Worm (Caenorhabditis elegans) whole organism, midembryonic: ENCODE data around the gene F09E5.7.

Experiments used
- T22C8.4 ChIP-seq: fragments of 200-800 bp; sonication (Bioruptor generic); IDR thresholded peaks from 2 replicates; pipeline ENCODE4 v1.3.6; 2022; ENCODE audit warnings: missing genetic modification characterization, missing compliant biosample characterization
- cog-1 ChIP-seq: sonication (generic microtip); optimal IDR thresholded peaks from 2 replicates; lab custom pipeline; 2016; ENCODE audit warnings: missing genetic modification characterization, missing compliant biosample characterization
- flt-1 ChIP-seq: fragments of 200-800 bp; sonication (Bioruptor generic); IDR thresholded peaks from 2 replicates; pipeline ENCODE4 v1.3.6; 2022; ENCODE audit warnings: missing genetic modification characterization, missing compliant biosample characterization
- klf-2 ChIP-seq: fragments of 200-800 bp; sonication (Bioruptor generic); conservative IDR thresholded peaks from 2 replicates; pipeline ENCODE4 v1.3.6; 2022; ENCODE audit warnings: missing genetic modification reagents, missing genetic modification characterization, missing compliant biosample characterization
- ref-1 ChIP-seq: fragments of 200-800 bp; sonication (Bioruptor generic); conservative IDR thresholded peaks from 2 replicates; pipeline ENCODE4 v1.3.6; 2022; ENCODE audit warnings: missing genetic modification reagents, missing genetic modification characterization, missing compliant biosample characterization
- tab-1 ChIP-seq: fragments of 200-800 bp; sonication (Bioruptor generic); IDR thresholded peaks from 2 replicates; pipeline ENCODE4 v1.3.6; 2022; ENCODE audit warnings: missing genetic modification characterization, missing compliant biosample characterization
- ztf-23 ChIP-seq: fragments of 200-800 bp; sonication (Bioruptor generic); IDR thresholded peaks from 2 replicates; pipeline ENCODE4 v1.3.6; 2022; ENCODE audit warnings: missing genetic modification reagents, missing genetic modification characterization, missing compliant biosample characterization
- ztf-29 ChIP-seq: fragments of 200-800 bp; sonication (Bioruptor generic); IDR thresholded peaks from 2 replicates; pipeline ENCODE4 v1.3.6; 2022; ENCODE audit warnings: missing genetic modification reagents, missing genetic modification characterization, missing compliant biosample characterization

ce11 chrII:5377467-5378238 lies 25.8 kb downstream of the F09E5.7 start, which contains the start of gene prdx-2:
- TF ChIP-seq klf-2 (no peak), flt-1 (GFP tag; lab: Robert Waterston, UW) (no peak), cog-1 (tag; lab: Kevin White, UChicago) (no peak), ref-1 (GFP tag; lab: Robert Waterston, UW) (no peak), T22C8.4 (GFP tag; lab: Robert Waterston, UW) (no peak), ztf-29 (GFP tag; lab: Robert Waterston, UW) (no peak), tab-1 (GFP tag; lab: Robert Waterston, UW) (no peak), ztf-23 (no peak)
